Worm (Caenorhabditis elegans) whole organism, late embryonic: Measurements from ENCODE around the gene snf-9.

Source experiments
- ama-1 ChIP-seq: fragments of 150-350 bp; optimal IDR thresholded peaks from 2 replicates; lab custom pipeline; 2014
- ceh-6 ChIP-seq: fragments of 200-800 bp; sonication (Bioruptor generic); optimal IDR thresholded peaks from 2 replicates; lab custom pipeline; 2018; ENCODE audit warnings: mild to moderate bottlenecking, missing genetic modification characterization, missing compliant biosample characterization
- ceh-9 ChIP-seq: sonication (generic microtip); optimal IDR thresholded peaks from 2 replicates; lab custom pipeline; 2016; ENCODE audit warnings: mild to moderate bottlenecking, missing genetic modification characterization, inconsistent platforms, missing compliant biosample characterization
- ets-4 ChIP-seq: sonication (generic microtip); optimal IDR thresholded peaks from 2 replicates; lab custom pipeline; 2016; ENCODE audit warnings: missing genetic modification characterization, missing compliant biosample characterization
- lin-11 ChIP-seq: fragments of 200-800 bp; sonication (Bioruptor generic); optimal IDR thresholded peaks from 2 replicates; lab custom pipeline; 2018; ENCODE audit warnings: mild to moderate bottlenecking, missing genetic modification characterization, missing compliant biosample characterization
- pha-4 ChIP-seq: fragments of 150-350 bp; optimal IDR thresholded peaks from 2 replicates; lab custom pipeline; 2018; ENCODE audit warnings: missing biosample characterization, missing genetic modification reagents, missing genetic modification characterization
- pqm-1 ChIP-seq: sonication (generic microtip); optimal IDR thresholded peaks from 2 replicates; lab custom pipeline; 2016; ENCODE audit warnings: missing genetic modification characterization, missing compliant biosample characterization
- tbx-2 ChIP-seq: sonication (generic microtip); optimal IDR thresholded peaks from 2 replicates; lab custom pipeline; 2016; ENCODE audit warnings: missing genetic modification characterization, missing compliant biosample characterization
- ztf-16 ChIP-seq: sonication (generic microtip); optimal IDR thresholded peaks from 2 replicates; lab custom pipeline; 2017; ENCODE audit warnings: missing genetic modification characterization, missing compliant biosample characterization

- TF ChIP-seq lin-11 (tag; lab: Kevin White, UChicago) (no peak), ets-4 (tag; lab: Kevin White, UChicago) (no peak), ama-1 (lab: Kevin White, UChicago) (no peak), pha-4 (no peak), ceh-9 (tag; lab: Kevin White, UChicago) (no peak), pqm-1 (tag; lab: Kevin White, UChicago) (no peak), ceh-6 (GFP tag; lab: Kevin White, UChicago) (no peak), tbx-2 (tag; lab: Kevin White, UChicago) (no peak), ztf-16 (tag; lab: Kevin White, UChicago) (no peak)
Measured at ce11 chrIV:17292350-17292749, 19.6 kb upstream of the snf-9 start.
